Worm (Caenorhabditis elegans): ENCODE results near the gene T10B10.8.

DNA sequence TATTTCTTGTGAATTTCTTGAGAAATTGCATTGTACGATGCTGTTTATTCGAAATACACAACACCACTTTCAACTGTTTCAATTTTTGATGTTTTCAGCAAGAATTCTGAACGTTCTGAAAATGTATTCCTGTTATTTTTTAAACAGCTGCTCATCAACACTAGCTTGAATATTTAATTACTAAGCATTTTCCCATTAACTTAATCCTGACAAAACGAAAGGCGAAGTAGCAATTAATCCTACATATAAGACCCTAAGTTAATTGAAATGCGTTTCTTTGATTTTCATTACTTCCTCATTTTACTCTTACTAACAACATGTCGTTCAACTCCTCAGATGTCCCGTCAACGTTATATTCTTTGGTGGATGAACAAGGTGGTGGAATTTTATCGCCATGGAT lies 2.4 kb upstream of the T10B10.8 start, which contains the start of gene ocr-3:
- TF ChIP-seq mab-5 (tag; optimal IDR thresholded peaks at IDR 0.05) (no peak), ceh-82 (tag; optimal IDR thresholded peaks at IDR 0.05) (no peak), nhr-237 (tag; optimal IDR thresholded peaks at IDR 0.05) (no peak), elt-3 (tag; optimal IDR thresholded peaks at IDR 0.05) (no peak), lsy-2 (tag; optimal IDR thresholded peaks at IDR 0.05) (no peak), dmd-4 (tag; optimal IDR thresholded peaks at IDR 0.05) (no peak), nhr-11 (tag; optimal IDR thresholded peaks at IDR 0.05) (no peak), ztf-4 (tag; optimal IDR thresholded peaks at IDR 0.05) (no peak)

Data from whole organism, L2 larva.